Worm (Caenorhabditis elegans) whole organism, L3 larva: ENCODE results near the gene F58H1.6.
A peak's percentile ranks its signal among the peaks of the same experiment; 100 is the strongest.

Experiments used
- ZK546.5 ChIP-seq: sonication (generic microtip); optimal IDR thresholded peaks from 2 replicates; lab custom pipeline; 2017; ENCODE audit warnings: missing biosample characterization, missing genetic modification characterization
- aly-2 ChIP-seq: fragments of 150-350 bp; optimal IDR thresholded peaks from 2 replicates; lab custom pipeline; 2014; ENCODE audit warnings: missing biosample characterization, missing genetic modification characterization
- ceh-28 ChIP-seq: fragments of 150-350 bp; optimal IDR thresholded peaks from 2 replicates; lab custom pipeline; 2014; ENCODE audit warnings: missing biosample characterization, missing genetic modification reagents, missing genetic modification characterization
- ceh-82 ChIP-seq: fragments of 150-350 bp; optimal IDR thresholded peaks from 2 replicates; lab custom pipeline; 2014; ENCODE audit warnings: missing biosample characterization, missing genetic modification characterization
- ceh-9 ChIP-seq: sonication (generic microtip); optimal IDR thresholded peaks from 2 replicates; lab custom pipeline; 2018; ENCODE audit warnings: missing biosample characterization, missing genetic modification characterization
- egl-27 ChIP-seq: sonication (generic microtip); optimal IDR thresholded peaks from 4 replicates; lab custom pipeline; 2017; ENCODE audit warnings: missing biosample characterization, missing genetic modification reagents, missing genetic modification characterization
- egl-5 ChIP-seq: fragments of 150-350 bp; optimal IDR thresholded peaks from 2 replicates; lab custom pipeline; 2017; ENCODE audit warnings: missing biosample characterization, missing genetic modification reagents, missing genetic modification characterization, inconsistent platforms
- fkh-10 ChIP-seq: sonication (generic microtip); optimal IDR thresholded peaks from 2 replicates; lab custom pipeline; 2017; ENCODE audit warnings: missing biosample characterization, missing genetic modification reagents, missing genetic modification characterization
- fkh-2 ChIP-seq: fragments of 150-350 bp; optimal IDR thresholded peaks from 2 replicates; lab custom pipeline; 2014; ENCODE audit warnings: missing biosample characterization, missing genetic modification reagents, missing genetic modification characterization
- fos-1 ChIP-seq: fragments of 150-350 bp; optimal IDR thresholded peaks from 2 replicates; lab custom pipeline; 2014; ENCODE audit warnings: missing biosample characterization, missing genetic modification characterization
- lin-39 ChIP-seq: fragments of 150-350 bp; optimal IDR thresholded peaks from 2 replicates; lab custom pipeline; 2018; ENCODE audit warnings: missing biosample characterization, missing genetic modification reagents, missing genetic modification characterization
- mdl-1 ChIP-seq: fragments of 150-350 bp; optimal IDR thresholded peaks from 2 replicates; lab custom pipeline; 2014; ENCODE audit warnings: missing biosample characterization, missing genetic modification characterization
- mml-1 ChIP-seq: fragments of 150-350 bp; sonication (generic microtip); optimal IDR thresholded peaks from 3 replicates; lab custom pipeline; 2014; ENCODE audit warnings: missing biosample characterization, missing genetic modification characterization
- nhr-11 ChIP-seq: fragments of 150-350 bp; optimal IDR thresholded peaks from 2 replicates; lab custom pipeline; 2014; ENCODE audit warnings: missing biosample characterization, missing genetic modification characterization
- nhr-12 ChIP-seq: fragments of 150-350 bp; optimal IDR thresholded peaks from 2 replicates; lab custom pipeline; 2014; ENCODE audit warnings: missing biosample characterization, missing genetic modification characterization
- nhr-25 ChIP-seq: sonication (generic microtip); optimal IDR thresholded peaks from 2 replicates; lab custom pipeline; 2017; ENCODE audit warnings: missing biosample characterization, missing genetic modification characterization
- nhr-28 ChIP-seq: fragments of 150-350 bp; optimal IDR thresholded peaks from 2 replicates; lab custom pipeline; 2014; ENCODE audit warnings: missing biosample characterization, missing genetic modification characterization
- nhr-76 ChIP-seq: fragments of 150-350 bp; sonication (generic microtip); optimal IDR thresholded peaks from 5 replicates; lab custom pipeline; 2014; ENCODE audit warnings: missing biosample characterization, missing genetic modification characterization
- pha-4 ChIP-seq: fragments of 150-350 bp; optimal IDR thresholded peaks from 2 replicates; lab custom pipeline; 2014; ENCODE audit warnings: missing biosample characterization, missing genetic modification reagents, missing genetic modification characterization
- sea-2 ChIP-seq: fragments of 150-350 bp; sonication (generic microtip); optimal IDR thresholded peaks from 4 replicates; lab custom pipeline; 2014; ENCODE audit warnings: missing biosample characterization, missing genetic modification reagents, missing genetic modification characterization
- skn-1 ChIP-seq: fragments of 150-350 bp; optimal IDR thresholded peaks from 2 replicates; lab custom pipeline; 2014; ENCODE audit warnings: missing biosample characterization, missing genetic modification characterization
- snpc-4 ChIP-seq: fragments of 150-350 bp; optimal IDR thresholded peaks from 2 replicates; lab custom pipeline; 2014; ENCODE audit warnings: missing biosample characterization, missing genetic modification characterization
- unc-62 ChIP-seq: fragments of 150-350 bp; sonication (generic microtip); optimal IDR thresholded peaks from 4 replicates; lab custom pipeline; 2014; ENCODE audit warnings: missing biosample characterization, missing genetic modification reagents, missing genetic modification characterization
- ztf-11 ChIP-seq: fragments of 150-350 bp; optimal IDR thresholded peaks from 2 replicates; lab custom pipeline; 2014; ENCODE audit warnings: missing biosample characterization, missing genetic modification characterization
- ztf-4 ChIP-seq: fragments of 150-350 bp; optimal IDR thresholded peaks from 2 replicates; lab custom pipeline; 2014; ENCODE audit warnings: missing biosample characterization, missing genetic modification characterization

The F58H1.6 gene

DNA sequence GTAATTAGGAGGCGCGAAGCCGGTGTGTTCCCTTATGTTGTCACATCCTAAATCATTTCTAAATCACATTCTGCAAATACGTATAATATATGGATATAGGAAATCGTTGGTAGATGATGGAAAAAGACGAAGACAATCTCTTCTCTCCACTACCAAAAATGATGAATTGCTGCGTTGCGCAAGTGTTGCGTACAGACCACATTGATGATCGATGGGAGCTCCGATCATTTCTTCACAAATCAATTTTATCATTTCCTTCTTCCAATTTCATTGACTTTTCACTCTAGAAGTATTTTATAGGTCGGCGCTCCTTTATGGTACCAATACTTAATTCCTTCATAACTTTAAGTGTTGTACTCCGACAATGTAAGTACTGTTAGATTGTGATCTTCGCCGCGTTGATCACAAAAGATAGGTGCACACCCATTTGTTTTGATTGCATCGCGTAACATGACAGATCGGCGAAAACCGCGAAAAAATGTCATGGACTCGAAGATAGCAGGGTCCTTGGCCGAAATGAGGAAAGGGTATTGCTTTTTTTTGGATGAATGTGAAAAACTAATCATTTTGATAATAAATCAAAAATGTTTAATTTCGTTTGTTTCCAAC is 7.2 kb downstream of the F58H1.6 start:
- TF ChIP-seq lin-39 (tag; lab: Kevin White, UChicago) (peak; percentile 31), ceh-28 (no peak)

ce11 chrV:11951227-11951626 is 8.8 kb downstream of the F58H1.6 start:
- peak; percentile 67 for TF ChIP-seq pha-4
- no peak for TF ChIP-seq ZK546.5 (tag; lab: Kevin White, UChicago)
- TF ChIP-seq fos-1 = no peak

DNA sequence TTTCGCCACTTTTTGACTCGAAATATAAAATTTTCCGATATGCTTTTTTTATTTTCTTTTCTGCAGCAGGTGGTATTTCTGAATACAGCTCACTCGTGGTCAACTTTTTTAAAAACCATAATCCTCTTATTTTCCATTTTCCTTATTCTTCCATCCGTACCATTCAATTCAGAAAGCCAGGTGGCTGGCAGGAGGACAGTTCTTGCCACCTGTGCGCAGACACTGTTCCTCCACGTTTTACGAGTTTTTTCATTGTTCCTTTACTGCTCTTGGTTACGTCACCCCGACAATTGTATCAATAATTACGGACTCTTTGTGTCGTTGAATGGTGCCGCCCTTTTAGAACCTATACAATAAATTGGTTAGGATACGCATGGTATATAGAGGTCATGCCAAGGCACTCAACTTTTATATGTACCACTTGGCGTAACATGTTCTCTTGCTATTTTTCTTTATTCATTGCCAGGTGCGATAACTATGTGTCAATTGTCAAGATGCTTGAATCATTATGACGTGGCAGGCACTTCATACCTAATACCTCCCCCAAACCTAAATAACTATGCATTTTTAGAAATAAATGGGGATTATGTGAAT is 10.5 kb downstream of the F58H1.6 start:
- TF ChIP-seq nhr-76 (tag; lab: Kevin White, UChicago) = no peak
- TF ChIP-seq aly-2 (tag; lab: Kevin White, UChicago) = no peak
- TF ChIP-seq mml-1 (tag; lab: Kevin White, UChicago) = no peak
- TF ChIP-seq sea-2 (GFP tag; lab: Kevin White, UChicago) = no peak
- TF ChIP-seq unc-62 = no peak
- TF ChIP-seq pha-4 = peak; percentile 12

DNA sequence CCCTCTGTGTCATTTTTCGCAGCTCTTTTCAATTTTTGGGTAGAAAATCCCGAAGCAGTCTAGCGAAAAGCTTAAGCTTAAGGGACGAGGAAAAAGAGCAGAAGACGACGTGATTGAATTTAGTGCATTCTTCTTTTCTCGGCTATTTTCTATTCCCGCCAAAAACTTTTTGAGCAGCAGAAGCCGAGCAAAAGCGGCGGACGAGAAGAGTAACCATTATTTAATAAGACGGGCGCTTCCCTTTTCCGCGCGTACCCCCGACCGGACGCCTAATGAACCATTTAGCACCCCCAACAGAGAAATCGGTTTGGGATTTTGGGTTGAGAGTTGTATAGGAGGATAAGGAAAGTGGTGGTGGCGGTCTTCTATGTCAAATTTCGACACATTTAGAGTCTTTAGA is 11.2 kb downstream of the F58H1.6 start:
- TF ChIP-seq fkh-10 (GFP tag; lab: Kevin White, UChicago) (peak; percentile 81), ceh-28 (no peak)

DNA sequence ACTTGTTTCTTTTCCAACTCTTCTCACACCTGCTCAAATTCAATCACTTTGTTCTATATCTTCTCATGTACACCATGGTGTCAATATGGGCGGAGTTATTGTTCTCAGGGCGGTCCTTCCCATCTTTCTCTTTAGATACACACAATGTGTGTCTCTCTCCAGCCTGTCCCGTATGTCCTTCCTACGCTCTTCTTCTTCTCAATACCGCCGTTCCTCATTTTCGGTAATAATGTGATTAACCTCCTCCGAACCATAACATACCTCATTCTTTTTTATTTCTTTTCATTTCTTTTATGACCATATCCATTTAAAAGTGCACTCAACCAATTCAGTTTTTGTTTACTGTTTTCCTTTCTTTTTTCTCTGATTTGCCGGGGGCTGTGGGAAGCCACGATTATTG is 13.2 kb downstream of the F58H1.6 start:
- peak; percentile 10 for TF ChIP-seq egl-5 (tag; lab: Kevin White, UChicago)
- TF ChIP-seq ztf-11 (tag; lab: Kevin White, UChicago) = no peak

DNA sequence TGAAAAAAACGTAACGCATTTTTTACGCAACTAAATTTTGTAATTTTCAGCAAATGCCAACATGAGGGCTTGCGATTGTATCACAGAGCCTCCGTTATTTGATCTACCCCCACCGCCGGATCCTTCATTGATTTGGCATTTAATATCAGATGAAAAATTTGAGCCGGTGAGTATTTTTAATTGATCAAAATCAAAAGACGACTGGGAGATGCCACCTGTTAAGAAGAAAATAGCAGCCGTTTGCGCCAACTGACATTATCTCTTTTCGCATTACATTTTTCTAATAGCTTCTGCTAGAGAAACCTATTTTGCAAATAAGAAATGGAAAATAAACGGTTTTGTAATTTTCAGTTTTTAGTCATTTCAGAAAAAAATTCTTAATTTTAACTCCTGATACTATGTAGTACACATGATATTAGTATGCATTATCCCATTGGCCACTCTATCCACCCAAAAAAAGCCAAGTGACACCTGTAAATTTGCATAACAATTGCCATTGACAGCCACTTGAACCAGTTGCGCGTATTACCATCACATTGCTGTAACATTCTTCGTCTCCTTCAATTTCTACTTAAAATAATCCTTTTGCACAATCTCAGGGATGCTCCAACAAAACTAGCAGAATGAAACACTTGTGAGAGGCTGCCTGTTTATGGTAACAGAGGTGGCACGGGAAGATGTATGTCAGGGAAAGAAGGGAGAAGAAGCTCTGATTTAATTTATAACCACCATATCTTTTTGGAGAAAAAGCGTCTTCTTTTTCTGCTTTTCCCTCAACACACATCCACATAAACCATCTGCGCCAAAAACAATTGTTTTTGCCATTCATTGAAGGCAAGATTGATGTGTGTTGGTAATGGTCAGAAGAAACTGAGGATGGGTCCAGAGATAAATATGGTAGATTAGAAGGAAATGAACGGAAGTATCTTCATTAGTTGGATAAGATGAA is 16.2 kb downstream of the F58H1.6 start, which contains the start of gene F58H1.5:
Gene F58H1.5, plus strand, starts transcription at position 51 of the 949 bp plus-strand sequence.
- TF ChIP-seq ceh-9 (peak; percentile 26), nhr-11 (tag; lab: Kevin White, UChicago) (no peak)

DNA sequence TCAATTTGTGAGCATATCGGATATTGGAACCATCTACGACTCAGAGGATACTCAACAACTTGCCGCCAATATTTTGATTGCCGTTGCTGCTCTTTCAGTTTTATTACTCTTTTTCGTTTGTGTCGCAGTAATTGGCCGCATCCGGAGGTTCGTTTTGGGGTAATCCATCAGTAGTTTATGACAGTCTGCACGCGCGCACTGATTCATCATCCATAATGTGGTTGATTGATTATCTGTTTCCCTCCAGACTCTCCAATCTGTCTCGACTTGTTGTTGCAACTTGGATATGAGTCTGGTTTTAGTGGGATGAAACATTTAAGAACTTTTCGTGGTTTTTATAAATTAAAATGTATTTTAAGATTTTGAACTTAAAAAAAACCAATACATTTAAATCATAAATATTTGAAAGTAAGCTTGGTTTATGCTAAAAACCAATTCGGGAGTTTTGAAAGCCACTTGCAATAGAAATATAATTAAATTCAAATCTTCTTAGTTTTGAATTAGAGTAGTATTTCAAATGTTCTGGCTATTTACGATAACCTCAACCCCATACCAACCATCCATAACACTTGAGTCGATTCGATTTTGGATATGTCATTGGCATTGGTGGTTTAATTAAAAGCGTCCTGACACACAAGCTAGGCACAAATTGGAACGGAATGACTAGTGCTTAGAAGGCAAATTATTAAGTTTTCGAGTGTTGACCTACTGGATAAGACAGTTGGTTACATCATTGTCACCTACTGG is 17.8 kb downstream of the F58H1.6 start:
- TF ChIP-seq nhr-12 (tag; lab: Kevin White, UChicago) (no peak), lin-39 (tag; lab: Kevin White, UChicago) (peak; percentile 38)
- TF ChIP-seq, all 47 proteins: peak for 1

DNA sequence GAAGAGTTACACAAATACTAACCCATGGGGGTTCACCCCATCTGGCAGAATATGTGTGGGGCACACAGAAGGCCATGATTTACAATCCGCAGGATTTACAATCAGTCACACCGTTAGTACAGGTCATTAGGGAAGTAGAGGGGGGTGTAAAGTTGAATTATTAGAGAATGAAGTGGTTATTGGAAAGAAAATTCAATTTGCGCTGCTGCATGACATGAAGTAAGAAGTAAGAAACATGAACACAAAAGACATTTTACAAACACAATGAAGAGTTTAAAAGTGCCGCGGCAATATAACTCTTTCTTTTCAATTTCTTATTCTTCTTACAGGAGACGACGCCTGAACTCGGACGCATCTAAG is 18.4 kb downstream of the F58H1.6 start:
- TF ChIP-seq fkh-10 (GFP tag; lab: Kevin White, UChicago) (peak; percentile 28), mdl-1 (tag; lab: Kevin White, UChicago) (no peak)

- TF ChIP-seq nhr-28 (tag; lab: Kevin White, UChicago) (no peak), unc-62 (no peak), sea-2 (GFP tag; lab: Kevin White, UChicago) (no peak), ceh-28 (no peak), egl-27 (tag; lab: Kevin White, UChicago) (no peak), ztf-4 (tag; lab: Kevin White, UChicago) (no peak), fkh-2 (no peak), ceh-82 (tag; lab: Kevin White, UChicago) (no peak), snpc-4 (tag; lab: Kevin White, UChicago) (no peak), skn-1 (tag; lab: Kevin White, UChicago) (no peak), nhr-25 (no peak)
These were observed 22.3 kb downstream of the F58H1.6 start, which contains the start of gene F58H1.7 for ce11 chrV:11964723-11965122. TSS of gene F58H1.7 (minus strand) at chrV:11964823.
